Worm (Caenorhabditis elegans) whole organism, L4 larva: Measurements from ENCODE around the gene srh-17.

Experiments
- aha-1 ChIP-seq: fragments of 150-350 bp; peaks from one replicate; lab custom pipeline; 2014; ENCODE audit warnings: missing biosample characterization, missing genetic modification characterization
- ceh-62 ChIP-seq: sonication (generic microtip); optimal IDR thresholded peaks from 2 replicates; lab custom pipeline; 2017; ENCODE audit warnings: missing biosample characterization, missing genetic modification characterization
- daf-12 ChIP-seq: fragments of 150-350 bp; optimal IDR thresholded peaks from 2 replicates; lab custom pipeline; 2014; ENCODE audit warnings: missing biosample characterization, missing genetic modification reagents, missing genetic modification characterization
- dve-1 ChIP-seq: sonication (generic microtip); optimal IDR thresholded peaks from 2 replicates; lab custom pipeline; 2017; ENCODE audit warnings: antibody characterized with exemption, mild to moderate bottlenecking, missing genetic modification characterization, missing compliant biosample characterization; ENCODE audit not compliant: insufficient read depth
- lin-13 ChIP-seq: fragments of 150-350 bp; optimal IDR thresholded peaks from 2 replicates; lab custom pipeline; 2014; ENCODE audit warnings: missing biosample characterization, missing genetic modification reagents, missing genetic modification characterization
- madf-5 ChIP-seq, 2 experiments: fragments of 200-800 bp; sonication (Bioruptor generic); IDR thresholded peaks; 2 replicates each; pipeline ENCODE4 v1.3.6; 2022; ENCODE audit warnings: missing compliant biosample characterization in 2 of 2, missing genetic modification characterization in 2 of 2
- mxl-3 ChIP-seq: fragments of 200-800 bp; sonication (Bioruptor generic); optimal IDR thresholded peaks from 2 replicates; lab custom pipeline; 2018; ENCODE audit warnings: mild to moderate bottlenecking, missing genetic modification characterization, missing compliant biosample characterization
- sdz-12 ChIP-seq: fragments of 200-800 bp; sonication (Bioruptor generic); optimal IDR thresholded peaks from 2 replicates; lab custom pipeline; 2018; ENCODE audit warnings: mild to moderate bottlenecking, missing genetic modification characterization, missing compliant biosample characterization
- zag-1 ChIP-seq: fragments of 150-350 bp; optimal IDR thresholded peaks from 2 replicates; lab custom pipeline; 2014; ENCODE audit warnings: missing biosample characterization, missing genetic modification characterization

The srh-17 gene

ce11 chrV:14711077-14711476 is 50.0 kb downstream of the srh-17 start, which contains the start of gene ssp-33:
Gene ssp-33, plus strand, starts transcription at chrV:14711377.
- TF ChIP-seq daf-12 (tag; lab: Kevin White, UChicago) (no peak), mxl-3 (GFP tag; lab: Kevin White, UChicago) (no peak), zag-1 (no peak), madf-5 (GFP tag; IDR thresholded peaks at IDR 0.05; lab: Robert Waterston, UW) (no peak), dve-1 (tag; lab: Kevin White, UChicago) (no peak), ceh-62 (no peak), lin-13 (GFP tag; lab: Kevin White, UChicago) (no peak)

- no peak for TF ChIP-seq sdz-12
- peak; percentile 58 for TF ChIP-seq aha-1 (tag; lab: Kevin White, UChicago)
- TF ChIP-seq, all 104 proteins: peak for 1
Measured at ce11 chrV:14712316-14712715, 51.2 kb downstream of the srh-17 start, which contains the start of gene R08A2.5. Gene R08A2.5, plus strand, starts transcription at chrV:14712616.
